Worm (Caenorhabditis elegans): Measurements from ENCODE around the gene C04B4.5.

Gene C04B4.5

ce11 chrX:12328676-12329075 lies 40.5 kb upstream of the C04B4.5 start, which contains the start of gene srd-45:
TSS of gene srd-45 (plus strand) at chrX:12328976.
- TF ChIP-seq tbx-8 (GFP tag; optimal IDR thresholded peaks at IDR 0.05) (no peak), pha-4 (tag; optimal IDR thresholded peaks at IDR 0.05) (no peak), M03D4.4 (tag; optimal IDR thresholded peaks at IDR 0.05) (no peak), nhr-237 (tag; optimal IDR thresholded peaks at IDR 0.05) (no peak), nhr-2 (tag; optimal IDR thresholded peaks at IDR 0.05) (no peak), zip-8 (tag; optimal IDR thresholded peaks at IDR 0.05) (no peak), bed-3 (GFP tag; optimal IDR thresholded peaks at IDR 0.05) (no peak), unc-62 (GFP tag; optimal IDR thresholded peaks at IDR 0.05) (no peak), cnd-1 (tag; optimal IDR thresholded peaks at IDR 0.05) (no peak), ceh-43 (GFP tag; optimal IDR thresholded peaks at IDR 0.05) (no peak), ham-2 (GFP tag; optimal IDR thresholded peaks at IDR 0.05) (no peak), elt-3 (tag; optimal IDR thresholded peaks at IDR 0.05) (no peak), elt-1 (tag; optimal IDR thresholded peaks at IDR 0.05; ENCODE audit: borderline replicate concordance, insufficient read depth) (no peak), sem-2 (GFP tag; optimal IDR thresholded peaks at IDR 0.05) (no peak), lin-13 (tag; optimal IDR thresholded peaks at IDR 0.05) (no peak), ces-1 (GFP tag; optimal IDR thresholded peaks at IDR 0.05) (no peak), ceh-83 (GFP tag; optimal IDR thresholded peaks at IDR 0.05) (no peak)

ce11 chrX:12326424-12326823 lies 38.3 kb upstream of the C04B4.5 start, which contains the start of gene srd-41:
TSS of gene srd-41 (plus strand) at chrX:12326724.
- TF ChIP-seq ces-1 (GFP tag; optimal IDR thresholded peaks at IDR 0.05) (no peak), M03D4.4 (tag; optimal IDR thresholded peaks at IDR 0.05) (no peak), drap-1 (GFP tag; optimal IDR thresholded peaks at IDR 0.05) (no peak), hlh-1 (tag; optimal IDR thresholded peaks at IDR 0.05) (no peak), mls-2 (tag; optimal IDR thresholded peaks at IDR 0.05) (no peak), nhr-12 (tag; optimal IDR thresholded peaks at IDR 0.05) (no peak), nhr-2 (tag; optimal IDR thresholded peaks at IDR 0.05) (no peak), sem-2 (GFP tag; optimal IDR thresholded peaks at IDR 0.05) (no peak), ztf-11 (tag; optimal IDR thresholded peaks at IDR 0.05) (no peak), lin-13 (tag; optimal IDR thresholded peaks at IDR 0.05) (no peak), unc-39 (tag; optimal IDR thresholded peaks at IDR 0.05) (no peak), nhr-76 (tag; optimal IDR thresholded peaks at IDR 0.05) (no peak), blmp-1 (tag; optimal IDR thresholded peaks at IDR 0.05) (no peak), flh-1 (GFP tag; optimal IDR thresholded peaks at IDR 0.05) (no peak), tbx-8 (GFP tag; optimal IDR thresholded peaks at IDR 0.05) (no peak), ham-2 (GFP tag; optimal IDR thresholded peaks at IDR 0.05) (no peak), bed-3 (GFP tag; optimal IDR thresholded peaks at IDR 0.05) (no peak)

ce11 chrX:12323439-12323838 lies 35.3 kb upstream of the C04B4.5 start, which contains the start of gene srd-40:
TSS of gene srd-40 (plus strand) at chrX:12323739.
- no peak for TF ChIP-seq flh-1 (GFP tag; optimal IDR thresholded peaks at IDR 0.05)
- no peak for TF ChIP-seq hlh-1 (tag; optimal IDR thresholded peaks at IDR 0.05)
- no peak for TF ChIP-seq cnd-1 (tag; optimal IDR thresholded peaks at IDR 0.05)
- no peak for TF ChIP-seq nhr-28 (tag; optimal IDR thresholded peaks at IDR 0.05)
- no peak for TF ChIP-seq nhr-2 (tag; optimal IDR thresholded peaks at IDR 0.05)
- no peak for TF ChIP-seq nhr-237 (tag; optimal IDR thresholded peaks at IDR 0.05)
- no peak for TF ChIP-seq blmp-1 (tag; optimal IDR thresholded peaks at IDR 0.05)
- no peak for TF ChIP-seq sptf-1 (tag; optimal IDR thresholded peaks at IDR 0.05)
- TF ChIP-seq lin-13 (tag; optimal IDR thresholded peaks at IDR 0.05), result no peak
- TF ChIP-seq elt-1 (tag; optimal IDR thresholded peaks at IDR 0.05; ENCODE audit: borderline replicate concordance, insufficient read depth), result no peak
- TF ChIP-seq ceh-39 (tag; optimal IDR thresholded peaks at IDR 0.05), result no peak
- TF ChIP-seq lin-32 (GFP tag; optimal IDR thresholded peaks at IDR 0.05), result no peak
- no peak for TF ChIP-seq ces-1 (GFP tag; optimal IDR thresholded peaks at IDR 0.05)
- TF ChIP-seq mep-1 (tag; optimal IDR thresholded peaks at IDR 0.05), result no peak
- TF ChIP-seq unc-120 (tag; optimal IDR thresholded peaks at IDR 0.05; ENCODE audit: poor library complexity, severe bottlenecking), result no peak
- TF ChIP-seq unc-39 (tag; optimal IDR thresholded peaks at IDR 0.05), result no peak
- no peak for TF ChIP-seq nhr-76 (tag; optimal IDR thresholded peaks at IDR 0.05)
- TF ChIP-seq unc-62 (GFP tag; optimal IDR thresholded peaks at IDR 0.05), result no peak
- no peak for TF ChIP-seq zip-8 (tag; optimal IDR thresholded peaks at IDR 0.05)

ce11 chrX:12321357-12321756 lies 33.2 kb upstream of the C04B4.5 start, which contains the start of gene F17A2.13:
TSS of gene F17A2.13 (plus strand) at chrX:12321657.
- no peak for TF ChIP-seq mls-2 (tag; optimal IDR thresholded peaks at IDR 0.05)
- no peak for TF ChIP-seq pha-4 (tag; optimal IDR thresholded peaks at IDR 0.05)
- TF ChIP-seq tbx-8 (GFP tag; optimal IDR thresholded peaks at IDR 0.05), result no peak
- TF ChIP-seq lsy-2 (tag; optimal IDR thresholded peaks at IDR 0.05), result no peak
- no peak for TF ChIP-seq elt-1 (tag; optimal IDR thresholded peaks at IDR 0.05; ENCODE audit: borderline replicate concordance, insufficient read depth)
- no peak for TF ChIP-seq mab-5 (tag; optimal IDR thresholded peaks at IDR 0.05)

Measured in whole organism, mixed stage, embryonic.